Worm (Caenorhabditis elegans) whole organism, late embryonic: ENCODE results near the gene ard-1.

ENCODE experiments used
- C08G9.2 ChIP-seq: sonication (generic microtip); optimal IDR thresholded peaks from 2 replicates; lab custom pipeline; 2016; ENCODE audit warnings: mild to moderate bottlenecking, missing genetic modification characterization, moderate library complexity, missing compliant biosample characterization
- ceh-31 ChIP-seq: sonication (generic microtip); optimal IDR thresholded peaks from 2 replicates; lab custom pipeline; 2016; ENCODE audit warnings: missing genetic modification characterization, missing compliant biosample characterization
- dve-1 ChIP-seq: sonication (generic microtip); optimal IDR thresholded peaks from 2 replicates; lab custom pipeline; 2017; ENCODE audit warnings: antibody characterized with exemption, mild to moderate bottlenecking, missing genetic modification characterization, missing compliant biosample characterization
- fkh-10 ChIP-seq: fragments of 150-350 bp; optimal IDR thresholded peaks from 2 replicates; lab custom pipeline; 2014; ENCODE audit warnings: missing biosample characterization, missing genetic modification reagents, missing genetic modification characterization
- hlh-15 ChIP-seq: sonication (generic microtip); optimal IDR thresholded peaks from 2 replicates; lab custom pipeline; 2016; ENCODE audit warnings: missing genetic modification characterization, missing compliant biosample characterization
- nhr-232 ChIP-seq: sonication (generic microtip); optimal IDR thresholded peaks from 2 replicates; lab custom pipeline; 2016; ENCODE audit warnings: missing genetic modification characterization, missing compliant biosample characterization
- pha-4 ChIP-seq: fragments of 150-350 bp; optimal IDR thresholded peaks from 2 replicates; lab custom pipeline; 2018; ENCODE audit warnings: missing biosample characterization, missing genetic modification reagents, missing genetic modification characterization
- pqm-1 ChIP-seq: sonication (generic microtip); optimal IDR thresholded peaks from 2 replicates; lab custom pipeline; 2016; ENCODE audit warnings: missing genetic modification characterization, missing compliant biosample characterization
- rnt-1 ChIP-seq: sonication (generic microtip); optimal IDR thresholded peaks from 2 replicates; lab custom pipeline; 2016; ENCODE audit warnings: missing genetic modification characterization, missing compliant biosample characterization
- syd-9 ChIP-seq: sonication (generic microtip); optimal IDR thresholded peaks from 2 replicates; lab custom pipeline; 2016; ENCODE audit warnings: mild to moderate bottlenecking, missing genetic modification characterization, moderate library complexity, missing compliant biosample characterization
- tbx-7 ChIP-seq: sonication (generic microtip); optimal IDR thresholded peaks from 2 replicates; lab custom pipeline; 2016; ENCODE audit warnings: missing genotype, missing genetic modification characterization, missing compliant biosample characterization

DNA sequence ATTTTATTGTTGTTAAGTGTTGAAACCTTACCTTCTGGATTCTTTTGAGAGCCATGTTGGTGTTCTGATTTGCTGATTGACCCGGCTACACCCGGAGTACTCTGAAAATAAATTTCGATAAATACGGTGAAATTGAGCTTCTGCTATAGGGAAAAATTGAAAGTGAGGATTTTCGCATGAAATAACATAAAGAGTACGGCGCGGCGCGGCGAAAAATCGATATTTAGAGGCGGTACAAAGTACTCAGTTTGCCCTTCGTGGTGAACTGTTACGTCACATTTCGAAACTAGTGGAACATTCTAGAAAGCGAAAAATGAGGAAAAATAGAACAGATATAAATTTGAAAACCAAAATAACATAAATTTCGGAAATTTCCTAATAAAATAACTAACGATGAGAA is 48.9 kb upstream of the ard-1 start, which contains the start of gene let-70:
- TF ChIP-seq C08G9.2 (tag; lab: Kevin White, UChicago) (no peak), dve-1 (tag; lab: Kevin White, UChicago) (no peak), nhr-232 (no peak), syd-9 (no peak), tbx-7 (tag; lab: Kevin White, UChicago) (no peak), hlh-15 (no peak), pqm-1 (tag; lab: Kevin White, UChicago) (no peak), rnt-1 (tag; lab: Kevin White, UChicago) (no peak), fkh-10 (GFP tag; lab: Kevin White, UChicago) (no peak), pha-4 (tag; lab: Kevin White, UChicago) (no peak), ceh-31 (tag; lab: Kevin White, UChicago) (no peak)
